Worm (Caenorhabditis elegans): ENCODE results near the gene C35A5.5.

Gene C35A5.5

DNA sequence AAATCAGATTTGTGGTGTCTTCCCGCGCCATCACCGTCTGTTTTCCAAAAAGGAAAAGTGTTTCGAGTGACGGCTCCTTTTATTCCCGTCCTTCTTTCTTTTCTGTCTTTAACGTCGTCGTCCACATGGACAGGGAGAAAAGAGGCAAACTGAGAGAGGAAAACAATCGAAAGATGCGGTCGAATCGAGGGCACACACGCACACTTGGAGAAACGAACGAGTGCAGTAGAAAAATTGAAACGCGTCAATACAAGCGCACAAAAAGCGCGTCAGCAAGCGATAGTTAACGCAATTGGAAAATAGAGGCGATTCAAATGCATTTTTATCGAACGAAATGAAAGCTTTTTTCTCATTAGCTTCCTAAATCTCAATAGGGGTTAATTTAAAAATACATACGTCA is 31.2 kb downstream of the C35A5.5 start (continued):
- TF ChIP-seq sptf-1 (tag; optimal IDR thresholded peaks at IDR 0.05) (no peak), lin-35 (GFP tag; optimal IDR thresholded peaks at IDR 0.05) (peak; percentile 97 to 98), swsn-7 (tag; optimal IDR thresholded peaks at IDR 0.05) (peak; percentile 94), rnt-1 (tag; optimal IDR thresholded peaks at IDR 0.05) (peak; percentile 96)

DNA sequence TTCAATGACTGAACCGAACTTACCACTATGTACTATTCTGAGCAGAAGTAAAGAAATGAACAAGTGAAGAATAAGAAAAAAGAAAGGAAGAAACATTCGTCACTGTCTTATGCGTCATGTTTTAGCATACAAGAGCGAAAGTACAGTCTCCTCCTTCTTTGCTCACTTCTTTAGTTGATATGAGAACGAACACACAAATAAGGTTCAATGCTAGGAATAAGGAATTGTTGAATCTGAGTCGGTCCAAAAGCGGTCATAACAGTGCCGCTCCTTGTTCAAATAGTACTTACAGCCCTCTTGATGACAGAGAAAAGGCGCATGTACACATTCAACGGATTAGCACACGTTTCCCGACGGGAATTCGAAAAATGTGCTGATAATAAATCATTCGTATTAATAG is 33.5 kb downstream of the C35A5.5 start, which contains the start of gene F25D1.8:
Gene F25D1.8 (plus strand): TSS at position 301 of the 400 bp plus-strand sequence.
- TF ChIP-seq ces-1 (GFP tag; optimal IDR thresholded peaks at IDR 0.05) (no peak), swsn-7 (tag; optimal IDR thresholded peaks at IDR 0.05) (no peak), grh-1 (GFP tag; IDR thresholded peaks at IDR 0.05) (no peak), ets-5 (GFP tag; IDR thresholded peaks at IDR 0.05) (no peak), zag-1 (tag; optimal IDR thresholded peaks at IDR 0.05) (no peak), efl-1 (optimal IDR thresholded peaks at IDR 0.05) (no peak), efl-1 (GFP tag; optimal IDR thresholded peaks at IDR 0.05 in 1 of 2) (no peak), sox-4 (tag; optimal IDR thresholded peaks at IDR 0.05) (no peak), unc-62 (GFP tag; optimal IDR thresholded peaks at IDR 0.05) (no peak), C04F5.9 (tag; optimal IDR thresholded peaks at IDR 0.05) (no peak), ceh-8 (GFP tag; optimal IDR thresholded peaks at IDR 0.05) (no peak), vab-15 (tag; optimal IDR thresholded peaks at IDR 0.05) (no peak), sptf-1 (tag; optimal IDR thresholded peaks at IDR 0.05) (no peak), ceh-90 (tag; optimal IDR thresholded peaks at IDR 0.05) (no peak), ztf-4 (tag; optimal IDR thresholded peaks at IDR 0.05) (no peak), mdl-1 (tag; optimal IDR thresholded peaks at IDR 0.05) (no peak), skn-1 (tag; optimal IDR thresholded peaks at IDR 0.05) (no peak), nhr-12 (tag; optimal IDR thresholded peaks at IDR 0.05) (no peak), pag-3 (tag; optimal IDR thresholded peaks at IDR 0.05; ENCODE audit: borderline replicate concordance, insufficient read depth) (no peak)

- TF ChIP-seq nhr-12 (tag; optimal IDR thresholded peaks at IDR 0.05) (no peak), snpc-4 (tag; optimal IDR thresholded peaks at IDR 0.05) (no peak), lin-35 (GFP tag; optimal IDR thresholded peaks at IDR 0.05) (no peak), pax-3 (tag; optimal IDR thresholded peaks at IDR 0.05) (no peak), egl-27 (tag; optimal IDR thresholded peaks at IDR 0.05) (no peak), efl-3 (GFP tag; optimal IDR thresholded peaks at IDR 0.05) (no peak), pqm-1 (tag; optimal IDR thresholded peaks at IDR 0.05) (no peak), C16A3.4 (tag; optimal IDR thresholded peaks at IDR 0.05) (no peak), efl-1 (optimal IDR thresholded peaks at IDR 0.05) (no peak), efl-1 (GFP tag; optimal IDR thresholded peaks at IDR 0.05 in 1 of 2) (peak in 1 of 2 experiments; percentile 64)
Observed at ce11 chrV:10540024-10540423, 34.4 kb downstream of the C35A5.5 start, which contains the start of gene degt-1. degt-1 (plus strand) TSS chrV:10540324.

ce11 chrV:10546749-10547148 is 41.1 kb downstream of the C35A5.5 start, which contains the start of gene F25D1.5:
F25D1.5 (minus strand) TSS chrV:10546783.
- TF ChIP-seq grh-1 (GFP tag; IDR thresholded peaks at IDR 0.05) (no peak), ces-1 (GFP tag; optimal IDR thresholded peaks at IDR 0.05) (no peak), alr-1 (tag; optimal IDR thresholded peaks at IDR 0.05; ENCODE audit: borderline replicate concordance) (no peak), nhr-90 (tag; optimal IDR thresholded peaks at IDR 0.05; ENCODE audit: poor library complexity) (peak; percentile 6), efl-1 (optimal IDR thresholded peaks at IDR 0.05) (peak in 1 of 2 experiments; percentile 6), efl-1 (GFP tag; optimal IDR thresholded peaks at IDR 0.05 in 1 of 2) (no peak), mab-9 (GFP tag; IDR thresholded peaks at IDR 0.05) (no peak), nhr-19 (GFP tag; conservative IDR thresholded peaks at IDR 0.05) (no peak; the same call in 1 of the 2 replicates), nhr-77 (tag; optimal IDR thresholded peaks at IDR 0.05) (peak; percentile 80), nhr-85 (tag) (peak; percentile 79), nhr-84 (tag; optimal IDR thresholded peaks at IDR 0.05) (no peak), F16B12.6 (tag; optimal IDR thresholded peaks at IDR 0.05) (no peak), vab-15 (tag; optimal IDR thresholded peaks at IDR 0.05) (no peak), elt-2 (tag; optimal IDR thresholded peaks at IDR 0.05) (peak; percentile 1), nhr-20 (tag; optimal IDR thresholded peaks at IDR 0.05) (peak; percentile 36)

Data from whole organism, L1 larva.